Worm (Caenorhabditis elegans): ENCODE results near the gene Y82E9BR.22.
"Not testable (repeated sequence)": the region's sequence is repeated elsewhere in the genome, so short reads cannot be mapped to it uniquely, and the experiment has no call there.

Gene Y82E9BR.22

DNA sequence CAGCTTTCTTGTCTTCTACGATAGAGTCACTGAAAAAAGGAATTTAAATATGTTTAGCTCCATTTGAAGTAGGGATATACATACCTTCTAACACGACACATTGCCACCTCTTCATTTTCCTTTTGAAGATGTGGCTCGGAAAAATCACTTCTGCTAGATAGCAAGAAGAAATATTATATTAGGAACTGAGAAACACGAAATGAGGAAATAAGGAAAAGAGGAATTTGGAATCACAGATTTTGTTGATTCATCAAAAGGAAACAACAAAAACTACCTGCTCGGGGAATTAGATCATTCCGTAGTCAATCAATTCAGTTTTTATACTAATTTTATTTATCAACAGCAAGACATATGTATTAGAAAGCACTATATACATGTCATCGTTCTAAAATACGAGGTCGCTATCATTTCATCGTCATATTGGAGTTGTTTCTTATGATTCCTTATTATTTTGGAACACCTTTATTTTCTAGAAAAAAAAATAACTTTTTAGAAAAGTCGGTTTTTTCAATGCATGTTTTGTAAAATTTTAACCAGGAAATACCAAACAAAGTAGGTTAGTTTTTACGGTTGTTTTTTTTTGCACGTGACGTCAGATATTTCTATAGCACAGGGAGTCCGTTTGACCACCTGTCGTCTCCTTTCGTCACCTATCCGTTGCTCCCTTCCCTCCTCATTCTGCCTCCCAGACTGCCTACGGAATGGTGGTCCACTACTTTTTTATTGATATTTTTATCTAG is 28.3 kb downstream of the Y82E9BR.22 start, which contains the start of the genes pals-21 and Y82E9BR.6:
Gene pals-21 (minus strand): TSS at position 101 of the 740 bp plus-strand sequence.
Gene Y82E9BR.6 (plus strand): TSS at position 690 of the 740 bp plus-strand sequence.
- TF ChIP-seq unc-39 (tag; optimal IDR thresholded peaks at IDR 0.05) (no peak), ztf-11 (tag; optimal IDR thresholded peaks at IDR 0.05) (no peak), unc-62 (GFP tag; optimal IDR thresholded peaks at IDR 0.05) (no peak), nhr-10 (tag; optimal IDR thresholded peaks at IDR 0.05) (no peak), mdl-1 (tag; optimal IDR thresholded peaks at IDR 0.05) (no peak), Y55F3AM.14 (GFP tag; optimal IDR thresholded peaks at IDR 0.05) (no peak), aly-2 (tag; optimal IDR thresholded peaks at IDR 0.05) (no peak), R02D3.7 (tag; optimal IDR thresholded peaks at IDR 0.05) (no peak), lsy-2 (tag; optimal IDR thresholded peaks at IDR 0.05) (no peak), mbf-1 (tag; optimal IDR thresholded peaks at IDR 0.05) (no peak)

DNA sequence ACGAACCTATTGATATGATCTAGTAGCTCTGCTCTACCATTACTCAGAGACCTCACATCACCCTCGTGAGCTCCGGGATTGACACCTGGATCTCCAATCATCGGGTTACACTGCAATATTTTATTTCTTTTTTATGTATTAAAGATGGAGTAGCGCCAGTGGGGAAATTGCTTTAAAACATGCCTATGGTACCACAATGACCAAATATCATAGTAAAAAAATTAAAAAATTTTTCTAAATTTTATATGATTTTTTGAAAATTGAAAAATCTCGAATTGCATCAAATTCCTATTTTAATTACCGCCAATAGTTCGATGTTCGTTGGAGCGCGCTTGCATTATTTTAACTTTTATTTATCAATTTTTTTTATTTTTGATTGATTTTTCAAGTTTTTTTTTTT is 31.1 kb downstream of the Y82E9BR.22 start, which contains the start of gene pals-40:
Gene pals-40 (minus strand): TSS at position 101 of the 400 bp plus-strand sequence.
- not testable (repeated sequence) for TF ChIP-seq nhr-77, sem-4, mdl-1 (tag; optimal IDR thresholded peaks at IDR 0.05)

DNA sequence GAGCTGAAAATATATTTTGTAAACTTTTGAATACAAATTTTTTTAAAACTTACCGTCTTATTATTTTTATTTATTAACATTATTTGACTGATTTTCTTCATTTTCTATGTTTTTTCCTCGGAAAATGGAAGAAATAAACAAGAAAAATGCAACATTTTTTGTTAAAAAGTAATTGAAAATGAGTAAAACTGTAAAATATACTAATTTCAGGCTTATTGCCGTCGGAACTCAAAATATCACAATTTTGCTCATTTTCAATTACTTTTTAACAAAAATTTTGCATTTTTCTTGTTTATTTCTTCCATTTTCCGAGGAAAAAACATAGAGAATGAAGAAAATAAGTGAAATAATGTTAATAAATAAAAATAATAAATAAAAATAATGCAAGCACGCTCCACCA is 33.5 kb downstream of the Y82E9BR.22 start, which contains the start of gene Y82E9BR.10:
Gene Y82E9BR.10 (minus strand): TSS at position 101 of the 400 bp plus-strand sequence.
- TF ChIP-seq ama-1 (optimal IDR thresholded peaks at IDR 0.05); lsy-2 (tag; optimal IDR thresholded peaks at IDR 0.05); snpc-4 (tag; optimal IDR thresholded peaks at IDR 0.05): not testable (repeated sequence)

DNA sequence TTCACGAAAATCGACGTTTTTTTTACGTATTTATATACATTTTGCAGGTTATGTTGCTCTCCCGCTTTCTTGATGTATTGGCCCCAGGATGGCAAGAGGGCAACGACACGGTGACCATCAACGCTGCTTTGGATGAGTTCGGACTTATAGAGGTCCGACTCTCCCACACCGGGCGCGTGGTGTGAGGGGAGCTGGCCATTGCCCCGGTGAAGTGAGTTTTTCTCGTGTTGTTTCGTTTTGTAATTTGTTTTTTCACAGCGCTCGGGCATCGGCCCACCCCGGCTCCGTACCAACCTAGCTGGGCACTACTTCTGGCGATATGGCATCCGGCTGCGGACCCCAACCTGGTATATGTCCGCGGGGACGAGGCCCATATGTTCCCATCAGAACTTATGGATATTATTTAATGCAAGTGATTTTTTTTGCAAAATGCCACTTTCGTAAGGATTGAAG is 34.7 kb downstream of the Y82E9BR.22 start, which contains the start of gene Y82E9BR.20:
Gene Y82E9BR.20 (plus strand): TSS at position 51 of the 453 bp plus-strand sequence.
- TF ChIP-seq dmd-4 (tag; optimal IDR thresholded peaks at IDR 0.05) (no peak), nhr-25 (tag; optimal IDR thresholded peaks at IDR 0.05) (no peak), blmp-1 (tag; optimal IDR thresholded peaks at IDR 0.05; ENCODE audit: insufficient read depth) (no peak), nhr-6 (tag; optimal IDR thresholded peaks at IDR 0.05) (no peak), ZK546.5 (tag; optimal IDR thresholded peaks at IDR 0.05) (no peak), nhr-77 (tag; optimal IDR thresholded peaks at IDR 0.05) (no peak), elt-1 (tag; optimal IDR thresholded peaks at IDR 0.05) (no peak), nhr-237 (tag; optimal IDR thresholded peaks at IDR 0.05) (no peak), lin-11 (tag; optimal IDR thresholded peaks at IDR 0.05) (no peak), sma-3 (GFP tag; optimal IDR thresholded peaks at IDR 0.05) (no peak), lsy-2 (tag; optimal IDR thresholded peaks at IDR 0.05) (no peak), nhr-21 (tag; optimal IDR thresholded peaks at IDR 0.05) (no peak), ztf-11 (tag; optimal IDR thresholded peaks at IDR 0.05) (no peak), zag-1 (tag; optimal IDR thresholded peaks at IDR 0.05) (no peak), egl-27 (tag; optimal IDR thresholded peaks at IDR 0.05) (no peak)

DNA sequence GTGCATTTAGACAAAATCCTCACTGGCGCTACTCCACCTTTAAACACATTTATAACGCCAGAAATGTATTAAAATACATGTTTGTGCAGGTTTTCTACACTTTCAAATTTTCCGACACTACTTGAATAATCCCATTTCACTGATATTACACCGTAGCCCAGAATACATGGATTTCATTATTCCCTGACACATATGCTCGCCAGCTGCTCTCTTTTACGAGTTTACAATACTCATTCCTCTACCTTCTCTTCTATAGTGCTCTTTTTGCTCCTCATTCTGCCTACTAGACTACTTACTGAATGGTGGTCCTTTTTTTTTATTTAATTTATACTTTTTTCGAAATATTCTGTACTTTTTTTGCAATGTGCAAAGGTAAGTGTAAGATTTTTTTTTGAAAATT is 36.5 kb downstream of the Y82E9BR.22 start:
- TF ChIP-seq lsy-2 (tag; optimal IDR thresholded peaks at IDR 0.05) (no peak), unc-39 (tag; optimal IDR thresholded peaks at IDR 0.05) (no peak), nhr-21 (tag; optimal IDR thresholded peaks at IDR 0.05) (no peak), C34F6.9 (tag; optimal IDR thresholded peaks at IDR 0.05) (no peak), nhr-12 (tag; optimal IDR thresholded peaks at IDR 0.05) (no peak), R02D3.7 (tag; optimal IDR thresholded peaks at IDR 0.05) (no peak), zag-1 (tag; optimal IDR thresholded peaks at IDR 0.05) (no peak), unc-62 (GFP tag; optimal IDR thresholded peaks at IDR 0.05) (no peak), snpc-4 (tag; optimal IDR thresholded peaks at IDR 0.05) (no peak), sma-9 (GFP tag; optimal IDR thresholded peaks at IDR 0.05) (no peak), sma-9 (tag; optimal IDR thresholded peaks at IDR 0.05) (no peak), nhr-25 (tag; optimal IDR thresholded peaks at IDR 0.05) (no peak), lin-11 (tag; optimal IDR thresholded peaks at IDR 0.05) (no peak), skn-1 (tag; optimal IDR thresholded peaks at IDR 0.05) (no peak), unc-55 (GFP tag; optimal IDR thresholded peaks at IDR 0.05) (no peak), gmeb-1 (tag; optimal IDR thresholded peaks at IDR 0.05) (no peak), Y55F3AM.14 (GFP tag; optimal IDR thresholded peaks at IDR 0.05) (no peak), lin-39 (tag; optimal IDR thresholded peaks at IDR 0.05) (no peak), nhr-237 (tag; optimal IDR thresholded peaks at IDR 0.05) (no peak), ceh-16 (tag; optimal IDR thresholded peaks at IDR 0.05) (no peak)
